Worm (Caenorhabditis elegans) whole organism, late embryonic: Measurements from ENCODE around the gene daf-5.

Experiments
- C38D4.7 ChIP-seq: fragments of 200-800 bp; sonication (Bioruptor generic); optimal IDR thresholded peaks from 2 replicates; lab custom pipeline; 2018; ENCODE audit warnings: mild to moderate bottlenecking, missing genetic modification characterization, moderate library complexity, missing compliant biosample characterization
- K02D7.2 ChIP-seq: sonication (generic microtip); optimal IDR thresholded peaks from 2 replicates; lab custom pipeline; 2017; ENCODE audit warnings: mild to moderate bottlenecking, missing genetic modification characterization, missing compliant biosample characterization
- ama-1 ChIP-seq: fragments of 150-350 bp; optimal IDR thresholded peaks from 2 replicates; lab custom pipeline; 2014
- ceh-18 ChIP-seq: sonication (generic microtip); optimal IDR thresholded peaks from 2 replicates; lab custom pipeline; 2016; ENCODE audit warnings: missing genetic modification characterization, missing compliant biosample characterization
- ceh-2 ChIP-seq: sonication (generic microtip); optimal IDR thresholded peaks from 2 replicates; lab custom pipeline; 2016; ENCODE audit warnings: missing genotype, missing genetic modification characterization, missing compliant biosample characterization
- ceh-22 ChIP-seq: sonication (generic microtip); optimal IDR thresholded peaks from 2 replicates; lab custom pipeline; 2017; ENCODE audit warnings: missing biosample characterization, missing genetic modification characterization
- ceh-30 ChIP-seq: fragments of 150-350 bp; optimal IDR thresholded peaks from 2 replicates; lab custom pipeline; 2014; ENCODE audit warnings: missing biosample characterization, missing genetic modification characterization
- ceh-34 ChIP-seq: sonication (generic microtip); optimal IDR thresholded peaks from 2 replicates; lab custom pipeline; 2016; ENCODE audit warnings: mild to moderate bottlenecking, missing genetic modification characterization, missing compliant biosample characterization
- ceh-45 ChIP-seq: fragments of 200-800 bp; sonication (Bioruptor generic); IDR thresholded peaks from 2 replicates; pipeline ENCODE4 v1.3.6; 2022; ENCODE audit warnings: missing genetic modification reagents, missing genetic modification characterization, missing compliant biosample characterization
- ceh-6 ChIP-seq: fragments of 200-800 bp; sonication (Bioruptor generic); optimal IDR thresholded peaks from 2 replicates; lab custom pipeline; 2018; ENCODE audit warnings: mild to moderate bottlenecking, missing genetic modification characterization, missing compliant biosample characterization
- ceh-9 ChIP-seq: sonication (generic microtip); optimal IDR thresholded peaks from 2 replicates; lab custom pipeline; 2016; ENCODE audit warnings: mild to moderate bottlenecking, missing genetic modification characterization, inconsistent platforms, missing compliant biosample characterization
- fax-1 ChIP-seq: sonication (generic microtip); optimal IDR thresholded peaks from 2 replicates; lab custom pipeline; 2016; ENCODE audit warnings: missing genotype, missing genetic modification characterization, missing compliant biosample characterization
- fkh-10 ChIP-seq: fragments of 150-350 bp; optimal IDR thresholded peaks from 2 replicates; lab custom pipeline; 2014; ENCODE audit warnings: missing biosample characterization, missing genetic modification reagents, missing genetic modification characterization
- fkh-6 ChIP-seq: sonication (generic microtip); optimal IDR thresholded peaks from 2 replicates; lab custom pipeline; 2016; ENCODE audit warnings: missing genetic modification characterization, missing compliant biosample characterization
- hlh-13 ChIP-seq: fragments of 200-800 bp; sonication (Bioruptor generic); optimal IDR thresholded peaks from 2 replicates; lab custom pipeline; 2018; ENCODE audit warnings: mild to moderate bottlenecking, missing genetic modification characterization, missing compliant biosample characterization
- hlh-30 ChIP-seq: sonication (generic microtip); optimal IDR thresholded peaks from 2 replicates; lab custom pipeline; 2017; ENCODE audit warnings: antibody characterized with exemption, missing genetic modification characterization, missing compliant biosample characterization; ENCODE audit not compliant: insufficient read depth
- hlh-6 ChIP-seq: sonication (generic microtip); optimal IDR thresholded peaks from 2 replicates; lab custom pipeline; 2016; ENCODE audit warnings: missing genotype, missing genetic modification characterization, missing compliant biosample characterization
- hlh-8 ChIP-seq: sonication (generic microtip); optimal IDR thresholded peaks from 2 replicates; lab custom pipeline; 2016; ENCODE audit warnings: missing genotype, missing genetic modification characterization, missing compliant biosample characterization
- lin-11 ChIP-seq: fragments of 200-800 bp; sonication (Bioruptor generic); optimal IDR thresholded peaks from 2 replicates; lab custom pipeline; 2018; ENCODE audit warnings: mild to moderate bottlenecking, missing genetic modification characterization, missing compliant biosample characterization
- madf-2 ChIP-seq: sonication (generic microtip); optimal IDR thresholded peaks from 2 replicates; lab custom pipeline; 2017; ENCODE audit warnings: missing genetic modification characterization, missing compliant biosample characterization
- mec-3 ChIP-seq: sonication (generic microtip); optimal IDR thresholded peaks from 2 replicates; lab custom pipeline; 2016; ENCODE audit warnings: borderline replicate concordance, missing genetic modification characterization, missing compliant biosample characterization
- nfya-1 ChIP-seq: sonication (generic microtip); optimal IDR thresholded peaks from 2 replicates; lab custom pipeline; 2017; ENCODE audit warnings: missing genetic modification characterization, mild to moderate bottlenecking, missing compliant biosample characterization, antibody characterized with exemption, moderate library complexity
- nhr-232 ChIP-seq: sonication (generic microtip); optimal IDR thresholded peaks from 2 replicates; lab custom pipeline; 2016; ENCODE audit warnings: missing genetic modification characterization, missing compliant biosample characterization
- npax-4 ChIP-seq: sonication (generic microtip); optimal IDR thresholded peaks from 2 replicates; lab custom pipeline; 2016; ENCODE audit warnings: missing genetic modification characterization, missing compliant biosample characterization
- odd-2 ChIP-seq: sonication (generic microtip); optimal IDR thresholded peaks from 2 replicates; lab custom pipeline; 2017; ENCODE audit warnings: antibody characterized with exemption, mild to moderate bottlenecking, missing genetic modification characterization, missing compliant biosample characterization
- pat-9 ChIP-seq: fragments of 200-800 bp; sonication (Bioruptor generic); optimal IDR thresholded peaks from 2 replicates; lab custom pipeline; 2018; ENCODE audit warnings: mild to moderate bottlenecking, missing genetic modification characterization, moderate library complexity, missing compliant biosample characterization
- pax-1 ChIP-seq: fragments of 150-350 bp; optimal IDR thresholded peaks from 2 replicates; lab custom pipeline; 2014; ENCODE audit warnings: missing biosample characterization, missing genetic modification characterization
- pros-1 ChIP-seq: fragments of 150-350 bp; optimal IDR thresholded peaks from 2 replicates; lab custom pipeline; 2014; ENCODE audit warnings: missing biosample characterization, missing genetic modification reagents, missing genetic modification characterization
- rnt-1 ChIP-seq: sonication (generic microtip); optimal IDR thresholded peaks from 2 replicates; lab custom pipeline; 2016; ENCODE audit warnings: missing genetic modification characterization, missing compliant biosample characterization
- sdc-2 ChIP-seq: sonication (generic microtip); optimal IDR thresholded peaks from 2 replicates; lab custom pipeline; 2016; ENCODE audit warnings: missing genotype, missing genetic modification characterization, missing compliant biosample characterization
- sox-2 ChIP-seq: fragments of 200-800 bp; sonication (Bioruptor generic); IDR thresholded peaks from 2 replicates; pipeline ENCODE4 v1.3.6; 2022; ENCODE audit warnings: missing genetic modification reagents, missing genetic modification characterization, missing compliant biosample characterization
- sox-4 ChIP-seq: sonication (generic microtip); optimal IDR thresholded peaks from 2 replicates; lab custom pipeline; 2017; ENCODE audit warnings: mild to moderate bottlenecking, missing genetic modification characterization, inconsistent platforms, missing compliant biosample characterization
- syd-9 ChIP-seq: sonication (generic microtip); optimal IDR thresholded peaks from 2 replicates; lab custom pipeline; 2016; ENCODE audit warnings: mild to moderate bottlenecking, missing genetic modification characterization, moderate library complexity, missing compliant biosample characterization
- tbx-7 ChIP-seq: sonication (generic microtip); optimal IDR thresholded peaks from 2 replicates; lab custom pipeline; 2016; ENCODE audit warnings: missing genotype, missing genetic modification characterization, missing compliant biosample characterization
- unc-42 ChIP-seq: sonication (generic microtip); optimal IDR thresholded peaks from 2 replicates; lab custom pipeline; 2016; ENCODE audit warnings: missing genotype, missing genetic modification characterization, missing compliant biosample characterization
- unc-86 ChIP-seq: sonication (generic microtip); optimal IDR thresholded peaks from 2 replicates; lab custom pipeline; 2016; ENCODE audit warnings: missing genetic modification characterization, missing compliant biosample characterization
- zip-5 ChIP-seq: sonication (generic microtip); optimal IDR thresholded peaks from 2 replicates; lab custom pipeline; 2016; ENCODE audit warnings: missing genetic modification characterization, missing compliant biosample characterization

The daf-5 gene

ce11 chrII:14094590-14094989 is 42.5 kb upstream of the daf-5 start, which contains the start of gene col-87:
TSS of gene col-87 (minus strand) at chrII:14094690.
- TF ChIP-seq ceh-2 (tag; lab: Kevin White, UChicago) (no peak), sox-2 (no peak), sox-4 (tag; lab: Kevin White, UChicago) (no peak), ceh-22 (tag; lab: Kevin White, UChicago) (no peak), odd-2 (tag; lab: Kevin White, UChicago) (no peak), lin-11 (tag; lab: Kevin White, UChicago) (no peak), hlh-8 (tag; lab: Kevin White, UChicago) (no peak), fkh-6 (tag; lab: Kevin White, UChicago) (no peak), ceh-30 (tag; lab: Kevin White, UChicago) (no peak), ceh-18 (tag; lab: Kevin White, UChicago) (no peak), pat-9 (tag; lab: Kevin White, UChicago) (no peak), syd-9 (no peak), pax-1 (tag; lab: Kevin White, UChicago) (no peak), hlh-30 (tag; lab: Kevin White, UChicago) (no peak), mec-3 (no peak), tbx-7 (tag; lab: Kevin White, UChicago) (no peak), unc-42 (no peak), hlh-13 (no peak), madf-2 (tag; lab: Kevin White, UChicago) (no peak), K02D7.2 (tag; lab: Kevin White, UChicago) (no peak)

- no peak for TF ChIP-seq pros-1
- TF ChIP-seq ceh-34 (tag; lab: Kevin White, UChicago), result no peak
- TF ChIP-seq syd-9, result no peak
- no peak for TF ChIP-seq ceh-9 (tag; lab: Kevin White, UChicago)
- TF ChIP-seq lin-11 (tag; lab: Kevin White, UChicago), result no peak
- no peak for TF ChIP-seq ama-1
- TF ChIP-seq rnt-1 (tag; lab: Kevin White, UChicago), result no peak
- no peak for TF ChIP-seq pax-1 (tag; lab: Kevin White, UChicago)
- TF ChIP-seq zip-5, result no peak
- no peak for TF ChIP-seq sox-4 (tag; lab: Kevin White, UChicago)
- no peak for TF ChIP-seq sdc-2
- TF ChIP-seq K02D7.2 (tag; lab: Kevin White, UChicago), result no peak
- TF ChIP-seq fkh-10 (GFP tag; lab: Kevin White, UChicago), result no peak
- no peak for TF ChIP-seq fkh-6 (tag; lab: Kevin White, UChicago)
Observed at ce11 chrII:14091182-14091581, 39.1 kb upstream of the daf-5 start.

- TF ChIP-seq nfya-1 (tag; lab: Kevin White, UChicago) (peak; percentile 93), fax-1 (tag; lab: Kevin White, UChicago) (no peak)
Observed at ce11 chrII:14089796-14090372, 37.8 kb upstream of the daf-5 start.

- TF ChIP-seq C38D4.7 (GFP tag; lab: Kevin White, UChicago) (no peak), fax-1 (tag; lab: Kevin White, UChicago) (no peak), npax-4 (tag; lab: Kevin White, UChicago) (no peak), ama-1 (no peak), K02D7.2 (tag; lab: Kevin White, UChicago) (no peak), hlh-6 (tag; lab: Kevin White, UChicago) (no peak), ceh-9 (tag; lab: Kevin White, UChicago) (no peak), ceh-45 (no peak), nhr-232 (no peak), ceh-6 (GFP tag; lab: Kevin White, UChicago) (no peak), tbx-7 (tag; lab: Kevin White, UChicago) (no peak), unc-86 (no peak)
Observed at ce11 chrII:14086931-14087330, 34.8 kb upstream of the daf-5 start.
